Worm (Caenorhabditis elegans): ENCODE results near the gene shc-2.

Gene shc-2

DNA sequence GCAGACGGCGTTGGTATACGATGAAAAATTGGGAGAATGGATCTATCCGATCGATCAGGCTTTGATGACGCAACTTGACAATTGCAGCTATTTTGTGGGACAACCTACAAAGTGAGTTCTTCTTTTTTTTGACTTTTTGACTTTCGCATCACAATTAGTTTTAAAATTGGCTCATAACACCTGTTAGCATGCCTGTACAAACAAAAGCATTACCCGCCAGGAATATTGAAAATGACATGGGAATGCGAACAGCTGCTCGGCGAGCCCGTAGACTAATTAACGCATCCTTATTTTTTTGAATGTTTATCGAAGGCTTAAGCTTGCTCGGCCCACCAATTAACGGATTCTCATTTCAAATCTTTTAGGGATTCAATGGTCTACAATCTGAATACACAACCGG lies 18.3 kb downstream of the shc-2 start:
- TF ChIP-seq C16A3.4 (tag; optimal IDR thresholded peaks at IDR 0.05): no peak
- no peak for TF ChIP-seq efl-3 (GFP tag; optimal IDR thresholded peaks at IDR 0.05)
- no peak for TF ChIP-seq C34B4.2 (tag; optimal IDR thresholded peaks at IDR 0.05)
- no peak for TF ChIP-seq egl-27 (tag; optimal IDR thresholded peaks at IDR 0.05)
- no peak for TF ChIP-seq snu-23 (GFP tag; optimal IDR thresholded peaks at IDR 0.05)
- TF ChIP-seq swsn-7 (tag; optimal IDR thresholded peaks at IDR 0.05): no peak
- no peak for TF ChIP-seq dsc-1 (tag; optimal IDR thresholded peaks at IDR 0.05)
- TF ChIP-seq elt-3 (tag; optimal IDR thresholded peaks at IDR 0.05): no peak
- TF ChIP-seq unc-98 (GFP tag; IDR thresholded peaks at IDR 0.05): no peak
- no peak for TF ChIP-seq ceh-63 (GFP tag; optimal IDR thresholded peaks at IDR 0.05)
- no peak for TF ChIP-seq unc-130 (tag; optimal IDR thresholded peaks at IDR 0.05)
- no peak for TF ChIP-seq lin-14 (GFP tag; optimal IDR thresholded peaks at IDR 0.05)
- TF ChIP-seq nhr-237 (tag; optimal IDR thresholded peaks at IDR 0.05): no peak
- TF ChIP-seq ama-1 (optimal IDR thresholded peaks at IDR 0.05): no peak
- TF ChIP-seq ces-1 (GFP tag; optimal IDR thresholded peaks at IDR 0.05): no peak
- no peak for TF ChIP-seq zag-1 (tag; optimal IDR thresholded peaks at IDR 0.05)
- no peak for TF ChIP-seq fkh-10 (GFP tag; optimal IDR thresholded peaks at IDR 0.05)

DNA sequence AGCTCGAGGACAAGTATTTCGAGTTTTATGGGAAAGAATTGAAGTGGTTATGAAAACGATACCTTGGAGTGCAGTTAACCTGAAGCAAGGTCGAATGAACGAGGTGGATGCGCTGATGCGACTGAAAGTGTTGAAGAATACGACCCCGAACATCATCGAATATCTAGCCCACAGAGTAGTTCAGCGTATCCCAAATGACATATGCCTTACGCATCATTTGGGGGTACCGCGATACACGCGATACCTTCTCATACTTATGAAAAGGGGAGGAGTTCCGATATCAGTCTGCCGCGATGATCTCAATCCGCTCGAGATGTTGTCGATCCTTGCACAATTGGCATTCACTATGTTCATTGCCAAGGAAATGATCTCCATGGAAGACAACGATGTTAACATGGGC lies 20.8 kb downstream of the shc-2 start, which contains the start of gene T27F7.12:
T27F7.12 (plus strand) TSS at position 301 of the 400 bp plus-strand sequence.
- no peak for TF ChIP-seq grh-1 (GFP tag; IDR thresholded peaks at IDR 0.05)
- TF ChIP-seq xbp-1 (tag; optimal IDR thresholded peaks at IDR 0.05): no peak
- TF ChIP-seq nhr-19 (GFP tag; conservative IDR thresholded peaks at IDR 0.05): no peak
- no peak for TF ChIP-seq dsc-1 (tag; optimal IDR thresholded peaks at IDR 0.05)
- no peak for TF ChIP-seq tlp-1 (tag; optimal IDR thresholded peaks at IDR 0.05)
- no peak for TF ChIP-seq ceh-82 (tag; optimal IDR thresholded peaks at IDR 0.05)
- TF ChIP-seq zag-1 (tag; optimal IDR thresholded peaks at IDR 0.05): no peak
- no peak for TF ChIP-seq lin-13 (GFP tag; optimal IDR thresholded peaks at IDR 0.05)
- no peak for TF ChIP-seq C34B4.2 (tag; optimal IDR thresholded peaks at IDR 0.05)
- TF ChIP-seq nhr-76 (tag; optimal IDR thresholded peaks at IDR 0.05): no peak
- no peak for TF ChIP-seq lin-15B (tag; optimal IDR thresholded peaks at IDR 0.05)
- TF ChIP-seq snpc-4 (tag; optimal IDR thresholded peaks at IDR 0.05): no peak
- no peak for TF ChIP-seq ztf-4 (tag; optimal IDR thresholded peaks at IDR 0.05)
- TF ChIP-seq Y116A8C.19 (tag; optimal IDR thresholded peaks at IDR 0.05; ENCODE audit: borderline replicate concordance): no peak
- no peak for TF ChIP-seq nhr-77 (tag; optimal IDR thresholded peaks at IDR 0.05)
- no peak for TF ChIP-seq swsn-7 (tag; optimal IDR thresholded peaks at IDR 0.05)
- TF ChIP-seq sptf-1 (tag; optimal IDR thresholded peaks at IDR 0.05): no peak
- TF ChIP-seq sox-4 (tag; optimal IDR thresholded peaks at IDR 0.05): no peak
- no peak for TF ChIP-seq snu-23 (GFP tag; optimal IDR thresholded peaks at IDR 0.05)
- no peak for TF ChIP-seq dpl-1 (GFP tag; optimal IDR thresholded peaks at IDR 0.05)

- TF ChIP-seq pag-3 (tag; optimal IDR thresholded peaks at IDR 0.05; ENCODE audit: borderline replicate concordance, insufficient read depth) (no peak), aha-1 (tag; optimal IDR thresholded peaks at IDR 0.05) (no peak), C16A3.4 (tag; optimal IDR thresholded peaks at IDR 0.05) (no peak), ces-1 (GFP tag; optimal IDR thresholded peaks at IDR 0.05) (no peak), sup-37 (GFP tag; optimal IDR thresholded peaks at IDR 0.05) (no peak), aly-2 (tag; optimal IDR thresholded peaks at IDR 0.05) (no peak), tbx-2 (tag; optimal IDR thresholded peaks at IDR 0.05) (no peak), ceh-8 (GFP tag; optimal IDR thresholded peaks at IDR 0.05) (no peak), unc-130 (tag; optimal IDR thresholded peaks at IDR 0.05) (no peak), unc-62 (GFP tag; optimal IDR thresholded peaks at IDR 0.05) (no peak), swsn-7 (tag; optimal IDR thresholded peaks at IDR 0.05) (no peak), nhr-237 (tag; optimal IDR thresholded peaks at IDR 0.05) (no peak), ztf-4 (tag; optimal IDR thresholded peaks at IDR 0.05) (no peak), lin-39 (tag; optimal IDR thresholded peaks at IDR 0.05) (no peak), ztf-11 (tag; optimal IDR thresholded peaks at IDR 0.05) (no peak), fkh-8 (tag; optimal IDR thresholded peaks at IDR 0.05) (no peak), rnt-1 (tag; optimal IDR thresholded peaks at IDR 0.05) (no peak), vab-15 (tag; optimal IDR thresholded peaks at IDR 0.05) (no peak)
Observed at ce11 chrII:4992977-4993376, 24.0 kb downstream of the shc-2 start, which contains the start of gene pigb-1. TSS of gene pigb-1 (minus strand) at chrII:4993077.
